Worm (Caenorhabditis elegans) whole organism, L1 larva: ENCODE measurements around the gene sri-74.
"Not testable (repeated sequence)": the region's sequence is repeated elsewhere in the genome, so short reads cannot be mapped to it uniquely, and the experiment has no call there.

Source experiments
- Y116A8C.19 ChIP-seq: sonication (generic microtip); optimal IDR thresholded peaks from 2 replicates; lab custom pipeline; 2016; ENCODE audit warnings: missing compliant biosample characterization, missing genetic modification characterization, borderline replicate concordance
- aha-1 ChIP-seq: fragments of 150-350 bp; optimal IDR thresholded peaks from 2 replicates; lab custom pipeline; 2014; ENCODE audit warnings: missing biosample characterization, missing genetic modification characterization
- ceh-90 ChIP-seq: sonication (generic microtip); optimal IDR thresholded peaks from 2 replicates; lab custom pipeline; 2016; ENCODE audit warnings: missing genetic modification characterization, missing compliant biosample characterization
- ces-1 ChIP-seq: fragments of 150-350 bp; optimal IDR thresholded peaks from 2 replicates; lab custom pipeline; 2014; ENCODE audit warnings: missing biosample characterization, missing genetic modification reagents, missing genetic modification characterization
- efl-1 ChIP-seq, 4 experiments: fragments of 150-350 bp; optimal IDR thresholded peaks in 3 of 4; peaks in 1 of 4; 1 replicate in 1 of 4; 2 replicates in 3 of 4; lab custom pipeline; 2014; ENCODE audit warnings: missing biosample characterization in 2 of 4, missing genetic modification characterization in 2 of 4, missing genetic modification reagents in 2 of 4
- fkh-4 ChIP-seq: sonication (generic microtip); optimal IDR thresholded peaks from 2 replicates; lab custom pipeline; 2016; ENCODE audit warnings: missing compliant biosample characterization, missing genetic modification characterization, borderline replicate concordance
- grh-1 ChIP-seq: fragments of 200-800 bp; sonication (Bioruptor generic); IDR thresholded peaks from 2 replicates; pipeline ENCODE4 v1.3.6; 2022; ENCODE audit warnings: missing genetic modification reagents, missing genetic modification characterization, missing compliant biosample characterization
- hlh-4 ChIP-seq: sonication (generic microtip); optimal IDR thresholded peaks from 2 replicates; lab custom pipeline; 2016; ENCODE audit warnings: mild to moderate bottlenecking, missing genetic modification characterization, missing compliant biosample characterization
- lin-15B ChIP-seq: fragments of 150-350 bp; sonication (generic microtip); optimal IDR thresholded peaks from 3 replicates; lab custom pipeline; 2014; ENCODE audit warnings: missing biosample characterization, missing genetic modification characterization
- mdl-1 ChIP-seq, 2 experiments: fragments of 150-350 bp; optimal IDR thresholded peaks; 2 replicates each; lab custom pipeline; 2014 to 2017; ENCODE audit warnings: missing biosample characterization in 2 of 2, missing genetic modification characterization in 2 of 2, inconsistent platforms in 1 of 2
- mef-2 ChIP-seq: fragments of 150-350 bp; optimal IDR thresholded peaks from 2 replicates; lab custom pipeline; 2014; ENCODE audit warnings: missing biosample characterization, missing genetic modification characterization
- mep-1 ChIP-seq: fragments of 150-350 bp; optimal IDR thresholded peaks from 2 replicates; lab custom pipeline; 2014; ENCODE audit warnings: missing biosample characterization, missing genetic modification characterization
- nhr-20 ChIP-seq: sonication (generic microtip); optimal IDR thresholded peaks from 2 replicates; lab custom pipeline; 2016; ENCODE audit warnings: mild to moderate bottlenecking, missing genetic modification characterization, missing compliant biosample characterization
- nhr-237 ChIP-seq: fragments of 150-350 bp; optimal IDR thresholded peaks from 2 replicates; lab custom pipeline; 2014; ENCODE audit warnings: missing biosample characterization, missing genetic modification characterization
- nhr-71 ChIP-seq: sonication (generic microtip); optimal IDR thresholded peaks from 2 replicates; lab custom pipeline; 2016; ENCODE audit warnings: mild to moderate bottlenecking, missing genetic modification characterization, moderate library complexity, missing compliant biosample characterization
- nhr-76 ChIP-seq: sonication (generic microtip); optimal IDR thresholded peaks from 2 replicates; lab custom pipeline; 2017; ENCODE audit warnings: missing biosample characterization, missing genetic modification characterization
- nhr-90 ChIP-seq: sonication (generic microtip); optimal IDR thresholded peaks from 2 replicates; lab custom pipeline; 2016; ENCODE audit warnings: mild to moderate bottlenecking, missing genetic modification characterization, missing compliant biosample characterization; ENCODE audit not compliant: poor library complexity
- pag-3 ChIP-seq: sonication (generic microtip); optimal IDR thresholded peaks from 2 replicates; lab custom pipeline; 2017; ENCODE audit warnings: missing genetic modification characterization, mild to moderate bottlenecking, missing compliant biosample characterization, antibody characterized with exemption, borderline replicate concordance; ENCODE audit not compliant: insufficient read depth
- pax-3 ChIP-seq: fragments of 200-800 bp; sonication (Bioruptor generic); optimal IDR thresholded peaks from 2 replicates; lab custom pipeline; 2018; ENCODE audit warnings: mild to moderate bottlenecking, missing genetic modification characterization, moderate library complexity, missing compliant biosample characterization
- sox-4 ChIP-seq: sonication (generic microtip); optimal IDR thresholded peaks from 2 replicates; lab custom pipeline; 2016; ENCODE audit warnings: missing genetic modification characterization, missing compliant biosample characterization
- swsn-7 ChIP-seq: sonication (generic microtip); optimal IDR thresholded peaks from 2 replicates; lab custom pipeline; 2016; ENCODE audit warnings: missing genetic modification characterization, missing compliant biosample characterization
- tbx-2 ChIP-seq: sonication (generic microtip); optimal IDR thresholded peaks from 2 replicates; lab custom pipeline; 2016; ENCODE audit warnings: missing genetic modification characterization, missing compliant biosample characterization
- unc-130 ChIP-seq: fragments of 150-350 bp; optimal IDR thresholded peaks from 2 replicates; lab custom pipeline; 2017; ENCODE audit warnings: missing biosample characterization, missing genetic modification characterization, inconsistent platforms
- unc-30 ChIP-seq: sonication (generic microtip); optimal IDR thresholded peaks from 2 replicates; lab custom pipeline; 2017; ENCODE audit warnings: missing biosample characterization, missing genetic modification characterization
- unc-62 ChIP-seq: fragments of 150-350 bp; optimal IDR thresholded peaks from 2 replicates; lab custom pipeline; 2014; ENCODE audit warnings: missing biosample characterization, missing genetic modification reagents, missing genetic modification characterization
- zag-1 ChIP-seq: fragments of 150-350 bp; optimal IDR thresholded peaks from 2 replicates; lab custom pipeline; 2014; ENCODE audit warnings: missing biosample characterization, missing genetic modification characterization

sri-74 gene

DNA sequence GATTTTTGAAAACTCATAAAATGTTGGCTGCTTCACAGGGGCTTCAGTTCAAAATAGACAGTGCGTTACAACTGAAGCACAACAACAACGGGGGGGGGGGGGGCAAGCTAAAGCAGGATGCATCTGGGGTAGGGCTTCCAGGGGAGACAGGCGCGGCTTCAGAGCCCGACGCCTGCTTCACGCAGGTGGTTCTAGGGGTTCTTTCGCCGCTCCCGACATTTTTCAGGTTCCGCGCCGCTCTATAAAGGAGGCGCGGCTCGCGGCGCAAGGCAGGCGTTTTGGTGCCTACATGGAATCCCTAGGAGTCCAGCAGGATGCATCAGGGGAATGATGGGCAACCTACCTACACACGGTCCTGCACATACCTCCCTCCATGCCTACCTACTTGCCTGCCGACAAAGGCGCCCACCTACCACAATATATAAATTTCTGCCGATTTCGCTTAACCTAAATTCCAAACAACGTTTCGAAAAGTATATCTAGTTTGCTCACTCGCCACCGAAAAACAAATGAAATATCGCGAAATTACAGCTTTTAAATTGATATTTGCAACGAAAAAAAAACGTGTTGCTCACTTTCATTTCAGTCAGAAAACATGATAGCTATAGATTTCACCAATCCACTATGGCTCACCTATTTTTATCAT, 44.3 kb upstream of the sri-74 start, which contains the start of gene sri-71:
TSS of gene sri-71 (plus strand) at position 596 of the 646 bp plus-strand sequence.
- TF ChIP-seq ces-1 (GFP tag; lab: Kevin White, UChicago) (no peak), efl-1 (optimal IDR thresholded peaks at IDR 0.05; lab: Kevin White, UChicago) (no peak), efl-1 (GFP tag; optimal IDR thresholded peaks at IDR 0.05 in 1 of 2; lab: Kevin White, UChicago) (peak in 1 of 2 experiments; percentile 60)

DNA sequence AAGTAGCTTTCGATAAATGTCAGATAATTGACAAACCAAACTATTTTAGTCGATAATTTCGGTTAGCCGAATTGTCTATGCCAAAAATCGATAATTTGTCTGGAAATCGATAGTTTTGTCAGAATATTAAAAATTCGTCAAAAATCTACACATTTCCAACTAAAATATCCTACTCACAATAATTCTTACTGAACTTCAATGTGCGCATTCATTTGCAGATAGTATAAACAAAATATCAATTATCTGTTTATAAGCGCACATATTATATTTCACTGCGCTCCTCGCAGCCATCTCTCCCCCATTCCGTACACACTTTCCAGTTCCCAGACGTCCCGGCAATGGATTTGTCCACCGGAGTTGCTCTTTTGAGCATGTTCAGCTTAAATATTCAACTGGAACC, 41.8 kb upstream of the sri-74 start, which contains the start of gene lgc-28:
TSS of gene lgc-28 (plus strand) at position 301 of the 400 bp plus-strand sequence.
- TF ChIP-seq tbx-2 (tag; lab: Kevin White, UChicago) (no peak), lin-15B (tag; lab: Kevin White, UChicago) (no peak), Y116A8C.19 (tag; lab: Kevin White, UChicago) (no peak), swsn-7 (tag; lab: Kevin White, UChicago) (no peak), pag-3 (tag; lab: Kevin White, UChicago) (no peak), aha-1 (no peak), nhr-20 (tag; lab: Kevin White, UChicago) (no peak), ceh-90 (tag; lab: Kevin White, UChicago) (no peak), nhr-90 (tag; lab: Kevin White, UChicago) (no peak), grh-1 (GFP tag; lab: Robert Waterston, UW) (no peak), nhr-76 (tag; lab: Kevin White, UChicago) (no peak), mef-2 (tag; lab: Kevin White, UChicago) (no peak)

DNA sequence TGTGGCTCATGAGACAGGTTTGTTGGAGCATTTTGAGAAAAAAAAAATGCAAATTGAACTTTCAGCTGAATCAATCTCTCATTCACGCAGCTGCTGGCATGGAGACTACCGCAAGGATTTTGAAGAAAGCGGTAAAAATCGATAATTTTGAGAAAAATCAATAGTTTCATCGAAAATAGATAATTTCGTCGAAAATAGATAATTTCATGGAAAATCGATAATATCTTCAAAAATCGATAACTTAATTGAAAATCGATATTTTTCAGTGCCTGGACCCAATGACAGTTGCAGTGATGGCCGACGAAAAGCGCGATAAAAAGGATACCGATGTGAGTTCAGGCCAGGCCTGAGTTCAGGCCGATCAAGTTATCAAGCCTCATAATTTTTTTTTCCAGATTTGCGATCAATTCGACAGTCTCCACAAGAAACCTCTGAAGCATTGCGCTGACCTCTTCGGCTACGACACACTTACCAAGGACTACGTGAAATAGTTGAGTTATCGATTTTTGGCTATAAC, 40.0 kb upstream of the sri-74 start, which contains the start of gene D2062.4:
TSS of gene D2062.4 (plus strand) at position 467 of the 517 bp plus-strand sequence.
- not testable (repeated sequence) for TF ChIP-seq nhr-237; ces-1 (GFP tag; lab: Kevin White, UChicago); pag-3 (tag; lab: Kevin White, UChicago)

DNA sequence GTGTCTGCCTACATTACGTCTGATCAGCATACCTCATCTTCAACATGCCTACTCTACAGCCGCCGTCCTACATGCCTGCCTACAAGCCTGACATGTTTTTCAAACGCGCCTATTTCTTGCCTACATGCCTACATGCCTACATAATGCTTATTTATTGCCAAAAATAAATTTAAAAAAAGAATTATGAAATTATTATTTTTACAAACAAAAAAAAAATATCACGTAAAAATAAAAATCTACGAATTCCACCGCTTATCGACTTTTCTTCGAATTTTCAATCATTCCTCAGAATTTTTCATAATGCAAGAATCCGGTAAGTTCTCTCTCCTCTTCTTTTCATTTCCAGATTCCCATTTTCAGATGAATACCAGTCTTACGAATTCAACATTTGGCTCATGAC, 39.5 kb upstream of the sri-74 start, which contains the start of gene D2062.5:
TSS of gene D2062.5 (plus strand) at position 301 of the 400 bp plus-strand sequence.
- no peak for TF ChIP-seq ceh-90 (tag; lab: Kevin White, UChicago)
- no peak for TF ChIP-seq unc-62 (GFP tag; lab: Kevin White, UChicago)
- no peak for TF ChIP-seq mdl-1 (tag; optimal IDR thresholded peaks at IDR 0.05; lab: Kevin White, UChicago)
- no peak for TF ChIP-seq zag-1 (tag; lab: Kevin White, UChicago)
- TF ChIP-seq hlh-4 (tag; lab: Kevin White, UChicago) = no peak
- no peak for TF ChIP-seq pax-3 (tag; lab: Kevin White, UChicago)

DNA sequence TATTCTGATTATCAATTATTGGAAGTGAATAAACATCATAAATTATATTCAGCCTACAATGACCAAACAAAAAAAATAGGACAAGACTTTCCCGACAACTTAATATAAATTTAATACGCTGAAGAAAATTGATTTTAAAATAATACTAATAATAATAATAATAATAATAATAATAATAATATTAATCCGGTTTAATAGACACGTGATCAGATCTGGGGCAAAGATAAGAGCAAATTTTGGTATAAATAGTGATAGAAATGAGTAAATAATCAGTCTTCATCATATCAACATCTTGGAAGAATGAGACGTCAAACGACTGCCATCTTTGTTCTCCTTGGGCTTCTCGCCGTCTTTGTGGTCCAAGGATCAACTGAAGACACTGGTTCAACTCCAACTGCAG, 36.2 kb upstream of the sri-74 start, which contains the start of gene msrp-6:
TSS of gene msrp-6 (plus strand) at position 301 of the 400 bp plus-strand sequence.
- not testable (repeated sequence) for TF ChIP-seq fkh-4; aha-1; unc-130 (tag; lab: Kevin White, UChicago)

DNA sequence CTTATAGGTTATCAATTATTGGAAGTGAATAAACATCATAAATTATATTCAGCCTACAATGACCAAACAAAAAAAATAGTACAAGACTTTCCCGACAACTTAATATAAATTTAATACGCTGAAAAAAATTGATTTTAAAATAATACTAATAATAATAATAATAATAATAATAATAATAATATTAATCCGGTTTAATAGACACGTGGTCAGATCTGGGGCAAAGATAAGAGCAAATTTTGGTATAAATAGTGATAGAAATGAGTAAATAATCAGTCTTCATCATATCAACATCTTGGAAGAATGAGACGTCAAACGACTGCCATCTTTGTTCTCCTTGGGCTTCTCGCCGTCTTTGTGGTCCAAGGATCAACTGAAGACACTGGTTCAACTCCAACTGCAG, 33.7 kb upstream of the sri-74 start, which contains the start of gene msrp-5:
TSS of gene msrp-5 (plus strand) at position 301 of the 400 bp plus-strand sequence.
- TF ChIP-seq Y116A8C.19 (tag; lab: Kevin White, UChicago); sox-4 (tag; lab: Kevin White, UChicago); unc-30: not testable (repeated sequence)

ce11 chrII:2612278-2612677, 29.3 kb upstream of the sri-74 start, which contains the start of gene D2062.13:
Gene D2062.13, plus strand, starts transcription at chrII:2612578.
- not testable (repeated sequence) for TF ChIP-seq mep-1 (tag; lab: Kevin White, UChicago); nhr-71; pax-3 (tag; lab: Kevin White, UChicago)
